Worm (Caenorhabditis elegans) whole organism, young adult: Measurements from ENCODE around the gene F38B6.7.
A peak's percentile ranks its signal among the peaks of the same experiment; 100 is the strongest.

ENCODE experiments used
- F55B11.4 ChIP-seq: sonication (generic microtip); optimal IDR thresholded peaks from 2 replicates; lab custom pipeline; 2016; ENCODE audit warnings: missing compliant biosample characterization, missing genetic modification characterization, borderline replicate concordance; ENCODE audit not compliant: insufficient read depth
- F57C9.4 ChIP-seq: sonication (generic microtip); optimal IDR thresholded peaks from 2 replicates; lab custom pipeline; 2017; ENCODE audit warnings: mild to moderate bottlenecking, missing genetic modification characterization, missing compliant biosample characterization
- ZK185.1 ChIP-seq: sonication (generic microtip); optimal IDR thresholded peaks from 2 replicates; lab custom pipeline; 2016; ENCODE audit warnings: mild to moderate bottlenecking, missing genetic modification characterization, missing compliant biosample characterization; ENCODE audit not compliant: poor library complexity, severe bottlenecking
- ceh-58 ChIP-seq: fragments of 200-800 bp; sonication (Bioruptor generic); IDR thresholded peaks from 2 replicates; pipeline ENCODE4 v1.3.6; 2022; ENCODE audit warnings: missing genetic modification characterization, missing compliant biosample characterization
- fkh-3 ChIP-seq: sonication (generic microtip); optimal IDR thresholded peaks from 2 replicates; lab custom pipeline; 2016; ENCODE audit warnings: mild to moderate bottlenecking, missing genetic modification characterization, missing compliant biosample characterization
- nhr-27 ChIP-seq: fragments of 200-800 bp; sonication (Bioruptor generic); optimal IDR thresholded peaks from 2 replicates; lab custom pipeline; 2018; ENCODE audit warnings: mild to moderate bottlenecking, missing genetic modification characterization, moderate library complexity, missing compliant biosample characterization
- unc-62 ChIP-seq: fragments of 150-350 bp; optimal IDR thresholded peaks from 2 replicates; lab custom pipeline; 2014; ENCODE audit warnings: missing biosample characterization, missing genetic modification reagents, missing genetic modification characterization
- zim-3 ChIP-seq: sonication (generic microtip); optimal IDR thresholded peaks from 2 replicates; lab custom pipeline; 2017; ENCODE audit warnings: mild to moderate bottlenecking, missing genetic modification characterization, moderate library complexity, missing compliant biosample characterization

DNA sequence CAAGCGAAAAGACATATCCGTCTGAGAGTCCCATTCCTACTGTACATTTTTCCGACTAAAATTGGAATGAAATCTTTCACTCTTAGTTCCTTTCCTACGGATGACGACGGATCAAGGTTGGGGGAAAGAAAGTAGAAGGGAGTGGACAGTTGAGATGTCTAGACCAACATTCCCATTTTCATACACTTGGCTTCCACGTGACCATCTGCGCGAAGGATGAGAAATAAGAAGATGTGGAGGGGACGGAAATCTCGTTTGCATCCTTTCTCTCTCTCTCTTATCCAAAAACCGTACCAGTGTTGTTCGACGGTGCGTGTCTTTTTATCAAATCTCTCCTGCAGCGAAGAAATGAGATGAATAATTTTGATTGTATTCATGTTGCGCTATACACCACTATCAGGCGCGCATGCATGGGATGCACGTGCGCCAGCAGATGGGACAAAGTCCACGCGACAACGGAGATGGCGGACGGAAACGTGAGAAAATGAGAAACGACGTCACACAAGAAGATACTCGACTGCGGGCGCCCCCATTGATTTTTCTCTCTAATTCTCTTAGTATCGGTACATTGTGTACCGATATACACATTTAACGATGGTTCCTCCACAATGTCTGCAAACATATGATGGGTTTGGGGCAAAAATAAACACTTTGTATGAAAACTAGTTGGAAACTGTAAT is 39.3 kb upstream of the F38B6.7 start:
- TF ChIP-seq F55B11.4 (tag; lab: Kevin White, UChicago) (no peak), nhr-27 (tag; lab: Kevin White, UChicago) (no peak), unc-62 (GFP tag; lab: Kevin White, UChicago) (peak; percentile 57), ceh-58 (no peak), F57C9.4 (tag; lab: Kevin White, UChicago) (no peak), zim-3 (no peak), fkh-3 (tag; lab: Kevin White, UChicago) (no peak), ZK185.1 (tag; lab: Kevin White, UChicago) (peak; percentile 62)
